Fruit fly (Drosophila melanogaster): ENCODE measurements around the gene CG34426.

Gene CG34426

dm6 chr3L:8823730-8824374, 21.6 kb downstream of the CG34426 start (continued):
- TF ChIP-seq CG12744 (GFP tag; optimal IDR thresholded peaks at IDR 0.05) = no peak
- TF ChIP-seq oc (tag; optimal IDR thresholded peaks at IDR 0.05) = peak; percentile 15
- peak; percentile 47 for TF ChIP-seq nmo (GFP tag; optimal IDR thresholded peaks at IDR 0.05)
- no peak for TF ChIP-seq tx (GFP tag; optimal IDR thresholded peaks at IDR 0.05)
- TF ChIP-seq CG15269 (tag; optimal IDR thresholded peaks at IDR 0.05) = peak; percentile 34
- TF ChIP-seq CG10321 (GFP tag; IDR thresholded peaks at IDR 0.05) = no peak
- 0 out of 2 replicates have a peak, but pooled peaks have one; percentile 18 for TF ChIP-seq CG1024 (GFP tag; IDR thresholded peaks at IDR 0.05)
- TF ChIP-seq Lpt (GFP tag; optimal IDR thresholded peaks at IDR 0.05) = no peak
- TF ChIP-seq abd-A (tag; optimal IDR thresholded peaks at IDR 0.05) = no peak
- no peak for TF ChIP-seq sd (tag; optimal IDR thresholded peaks at IDR 0.05)
- TF ChIP-seq eve (GFP tag; optimal IDR thresholded peaks at IDR 0.05) = no peak
- TF ChIP-seq chif (GFP tag; optimal IDR thresholded peaks at IDR 0.05) = peak; percentile 48 to 64
- TF ChIP-seq Oli (tag; optimal IDR thresholded peaks at IDR 0.05) = peak; percentile 64
- TF ChIP-seq slp2 (GFP tag; optimal IDR thresholded peaks at IDR 0.05) = no peak
- no peak for TF ChIP-seq CG8290 (GFP tag; optimal IDR thresholded peaks at IDR 0.05)
- TF ChIP-seq CG8290 (tag; optimal IDR thresholded peaks at IDR 0.05) = peak in 1 of 2 experiments; percentile 46
- no peak for TF ChIP-seq br (optimal IDR thresholded peaks at IDR 0.05)
- peak; percentile 53 for TF ChIP-seq CG13424 (tag; optimal IDR thresholded peaks at IDR 0.05)
- no peak for TF ChIP-seq CTCF (GFP tag; optimal IDR thresholded peaks at IDR 0.05)
- no peak for TF ChIP-seq Fer2 (tag; optimal IDR thresholded peaks at IDR 0.05)
- no peak for TF ChIP-seq da (GFP tag; optimal IDR thresholded peaks at IDR 0.05)
- TF ChIP-seq CG3163 (GFP tag; optimal IDR thresholded peaks at IDR 0.05) = no peak
- TF ChIP-seq pzg (GFP tag; optimal IDR thresholded peaks at IDR 0.05) = no peak
- peak; percentile 41 for TF ChIP-seq Hsf (GFP tag; optimal IDR thresholded peaks at IDR 0.05)
- no peak for TF ChIP-seq cas (GFP tag; IDR thresholded peaks at IDR 0.05)
- no peak for TF ChIP-seq scrt (GFP tag; optimal IDR thresholded peaks at IDR 0.05)
- peak; percentile 27 for TF ChIP-seq CG8089 (GFP tag; optimal IDR thresholded peaks at IDR 0.05)
- 0 out of 2 replicates have a peak, but pooled peaks have one; percentile 25 for TF ChIP-seq seq (GFP tag; IDR thresholded peaks at IDR 0.05)
- TF ChIP-seq fd3F (GFP tag; optimal IDR thresholded peaks at IDR 0.05) = no peak
- no peak for TF ChIP-seq Bteb2 (GFP tag; optimal IDR thresholded peaks at IDR 0.05)
- TF ChIP-seq CG34376 (GFP tag; optimal IDR thresholded peaks at IDR 0.05) = no peak
- peak in 1 of 2 experiments; percentile 47 for TF ChIP-seq Hr51 (GFP tag; optimal IDR thresholded peaks at IDR 0.05)
- TF ChIP-seq trh (GFP tag; optimal IDR thresholded peaks at IDR 0.05) = no peak
- TF ChIP-seq so (GFP tag; IDR thresholded peaks at IDR 0.05) = peak; percentile 23; the same call in 1 of the 3 replicates
- peak; percentile 11 for TF ChIP-seq jing (GFP tag; optimal IDR thresholded peaks at IDR 0.05)
- no peak for TF ChIP-seq Fer1 (GFP tag; optimal IDR thresholded peaks at IDR 0.05)
- peak; percentile 45 for TF ChIP-seq CG7786 (GFP tag; optimal IDR thresholded peaks at IDR 0.05)
- peak; percentile 52 for TF ChIP-seq CG14710 (tag; optimal IDR thresholded peaks at IDR 0.05)
- TF ChIP-seq ERR (GFP tag; optimal IDR thresholded peaks at IDR 0.05) = peak; percentile 9
- no peak for TF ChIP-seq CG17912 (GFP tag; optimal IDR thresholded peaks at IDR 0.05)
- TF ChIP-seq HLH3B (GFP tag; IDR thresholded peaks at IDR 0.05) = peak; percentile 57; the same call in 1 of the 2 replicates
- TF ChIP-seq nom (GFP tag; optimal IDR thresholded peaks at IDR 0.05) = peak; percentile 39
- no peak for TF ChIP-seq ems (GFP tag; optimal IDR thresholded peaks at IDR 0.05)
- TF ChIP-seq CG30431 (GFP tag; optimal IDR thresholded peaks at IDR 0.05) = peak; percentile 29
- TF ChIP-seq vfl (GFP tag; optimal IDR thresholded peaks at IDR 0.05) = no peak
- 0 out of 3 replicates have a peak, but pooled peaks have one; percentile 19 for TF ChIP-seq CG11695 (GFP tag; IDR thresholded peaks at IDR 0.05)
- TF ChIP-seq CrebB (tag; optimal IDR thresholded peaks at IDR 0.05) = no peak
- no peak for TF ChIP-seq Antp (GFP tag; optimal IDR thresholded peaks at IDR 0.05)
- TF ChIP-seq Sox102F (GFP tag; optimal IDR thresholded peaks at IDR 0.05) = peak; percentile 56
- TF ChIP-seq CG10209 (GFP tag; optimal IDR thresholded peaks at IDR 0.05) = peak; percentile 56
- TF ChIP-seq CG18262 (tag; optimal IDR thresholded peaks at IDR 0.05) = peak; percentile 65

All from whole organism, embryonic.